Worm (Caenorhabditis elegans) whole organism, L4 larva: ENCODE data around the gene Y66D12A.1.

Experiments
- D1046.2 ChIP-seq: fragments of 200-800 bp; sonication (Bioruptor generic); IDR thresholded peaks from 2 replicates; pipeline ENCODE4 v1.3.6; 2022; ENCODE audit warnings: missing genetic modification characterization, missing compliant biosample characterization
- F37D6.2 ChIP-seq: sonication (generic microtip); optimal IDR thresholded peaks from 2 replicates; lab custom pipeline; 2016; ENCODE audit warnings: mild to moderate bottlenecking, missing genetic modification characterization, missing compliant biosample characterization
- F44E2.7 ChIP-seq: fragments of 200-800 bp; sonication (Bioruptor generic); IDR thresholded peaks from 2 replicates; pipeline ENCODE4 v2.1.2; 2022; ENCODE audit warnings: missing genetic modification characterization, missing compliant biosample characterization
- T26A8.4 ChIP-seq: fragments of 200-800 bp; sonication (Bioruptor generic); IDR thresholded peaks from 2 replicates; pipeline ENCODE4 v1.3.6; 2022; ENCODE audit warnings: missing genetic modification characterization, missing compliant biosample characterization
- Y48G9A.11 ChIP-seq: fragments of 200-800 bp; sonication (Bioruptor generic); IDR thresholded peaks from 2 replicates; pipeline ENCODE4 v1.3.6; 2022; ENCODE audit warnings: missing genetic modification reagents, missing genetic modification characterization, missing compliant biosample characterization
- Y5F2A.4 ChIP-seq: fragments of 200-800 bp; sonication (Bioruptor generic); optimal IDR thresholded peaks from 2 replicates; lab custom pipeline; 2018; ENCODE audit warnings: mild to moderate bottlenecking, missing genetic modification characterization, missing compliant biosample characterization
- aha-1 ChIP-seq: fragments of 150-350 bp; peaks from one replicate; lab custom pipeline; 2014; ENCODE audit warnings: missing biosample characterization, missing genetic modification characterization
- ceh-28 ChIP-seq: fragments of 150-350 bp; optimal IDR thresholded peaks from 2 replicates; lab custom pipeline; 2014; ENCODE audit warnings: missing biosample characterization, missing genetic modification reagents, missing genetic modification characterization
- ceh-32 ChIP-seq: sonication (generic microtip); optimal IDR thresholded peaks from 2 replicates; lab custom pipeline; 2016; ENCODE audit warnings: mild to moderate bottlenecking, missing genetic modification characterization, missing compliant biosample characterization; ENCODE audit not compliant: poor library complexity
- ceh-82 ChIP-seq: sonication (generic microtip); optimal IDR thresholded peaks from 2 replicates; lab custom pipeline; 2017; ENCODE audit warnings: missing biosample characterization, missing genetic modification characterization
- ctbp-1 ChIP-seq: fragments of 200-800 bp; sonication (Bioruptor generic); IDR thresholded peaks from 2 replicates; pipeline ENCODE4 v1.3.6; 2022; ENCODE audit warnings: missing genetic modification reagents, missing genetic modification characterization, missing compliant biosample characterization
- daf-19 ChIP-seq: fragments of 200-800 bp; sonication (Bioruptor generic); conservative IDR thresholded peaks from 2 replicates; pipeline ENCODE4 v1.3.6; 2022; ENCODE audit warnings: missing genetic modification characterization, missing compliant biosample characterization
- daf-8 ChIP-seq: fragments of 200-800 bp; sonication (Bioruptor generic); IDR thresholded peaks from 2 replicates; pipeline ENCODE4 v1.3.6; 2022; ENCODE audit warnings: missing genetic modification characterization, missing compliant biosample characterization
- dmd-6 ChIP-seq: fragments of 200-800 bp; sonication (Bioruptor generic); IDR thresholded peaks from 2 replicates; pipeline ENCODE4 v1.3.6; 2022; ENCODE audit warnings: missing genetic modification reagents, missing genetic modification characterization, missing compliant biosample characterization
- dmd-8 ChIP-seq: fragments of 200-800 bp; sonication (Bioruptor generic); IDR thresholded peaks from 2 replicates; pipeline ENCODE4 v1.3.6; 2022; ENCODE audit warnings: missing genetic modification characterization, missing compliant biosample characterization
- dpl-1 ChIP-seq: fragments of 150-350 bp; optimal IDR thresholded peaks from 2 replicates; lab custom pipeline; 2014; ENCODE audit warnings: missing biosample characterization, missing genetic modification reagents, missing genetic modification characterization
- egl-27 ChIP-seq: sonication (generic microtip); optimal IDR thresholded peaks from 3 replicates; lab custom pipeline; 2017; ENCODE audit warnings: missing biosample characterization, missing genetic modification reagents, missing genetic modification characterization
- fkh-10 ChIP-seq: fragments of 150-350 bp; optimal IDR thresholded peaks from 2 replicates; lab custom pipeline; 2014; ENCODE audit warnings: missing biosample characterization, missing genetic modification reagents, missing genetic modification characterization
- gei-8 ChIP-seq: fragments of 200-800 bp; sonication (Bioruptor generic); optimal IDR thresholded peaks from 2 replicates; lab custom pipeline; 2018; ENCODE audit warnings: mild to moderate bottlenecking, missing genetic modification characterization, missing compliant biosample characterization
- hlh-30 ChIP-seq: sonication (generic microtip); optimal IDR thresholded peaks from 2 replicates; lab custom pipeline; 2017; ENCODE audit warnings: antibody characterized with exemption, mild to moderate bottlenecking, missing genetic modification characterization, missing compliant biosample characterization; ENCODE audit not compliant: insufficient read depth
- lim-7 ChIP-seq: fragments of 200-800 bp; sonication (Bioruptor generic); IDR thresholded peaks from 2 replicates; pipeline ENCODE4 v1.3.6; 2022; ENCODE audit warnings: missing genetic modification characterization, missing compliant biosample characterization
- lin-13 ChIP-seq: fragments of 150-350 bp; optimal IDR thresholded peaks from 2 replicates; lab custom pipeline; 2014; ENCODE audit warnings: missing biosample characterization, missing genetic modification reagents, missing genetic modification characterization
- lin-29 ChIP-seq: fragments of 200-800 bp; sonication (Bioruptor generic); IDR thresholded peaks from 2 replicates; pipeline ENCODE4 v1.3.6; 2022; ENCODE audit warnings: missing genetic modification reagents, missing genetic modification characterization, missing compliant biosample characterization
- lin-38 ChIP-seq: fragments of 200-800 bp; sonication (Bioruptor generic); IDR thresholded peaks from 2 replicates; pipeline ENCODE4 v1.3.6; 2022; ENCODE audit warnings: missing genetic modification reagents, missing genetic modification characterization, missing compliant biosample characterization
- madf-5 ChIP-seq, 2 experiments: fragments of 200-800 bp; sonication (Bioruptor generic); IDR thresholded peaks; 2 replicates each; pipeline ENCODE4 v1.3.6; 2022; ENCODE audit warnings: missing compliant biosample characterization in 2 of 2, missing genetic modification characterization in 2 of 2
- mdl-1 ChIP-seq, 2 experiments: fragments of 150-350 bp in 1 of 2; sonication (generic microtip) in 1 of 2; optimal IDR thresholded peaks; 2 replicates each; lab custom pipeline; 2014 to 2017; ENCODE audit warnings: missing biosample characterization in 2 of 2, missing genetic modification characterization in 2 of 2
- mep-1 ChIP-seq: fragments of 150-350 bp; sonication (generic microtip); optimal IDR thresholded peaks from 3 replicates; lab custom pipeline; 2014; ENCODE audit warnings: missing biosample characterization, missing genetic modification characterization
- nhr-10 ChIP-seq: fragments of 150-350 bp; optimal IDR thresholded peaks from 2 replicates; lab custom pipeline; 2014; ENCODE audit warnings: missing biosample characterization, missing genetic modification characterization
- nhr-111 ChIP-seq: fragments of 200-800 bp; sonication (Bioruptor generic); optimal IDR thresholded peaks from 2 replicates; lab custom pipeline; 2018; ENCODE audit warnings: mild to moderate bottlenecking, missing genetic modification characterization, missing compliant biosample characterization
- nhr-41 ChIP-seq: fragments of 200-800 bp; sonication (Bioruptor generic); IDR thresholded peaks from 2 replicates; pipeline ENCODE4 v1.3.6; 2022; ENCODE audit warnings: missing genetic modification reagents, missing genetic modification characterization, missing compliant biosample characterization
- nhr-48 ChIP-seq: sonication (generic microtip); optimal IDR thresholded peaks from 2 replicates; lab custom pipeline; 2016; ENCODE audit warnings: mild to moderate bottlenecking, missing genetic modification characterization, missing compliant biosample characterization
- nhr-76 ChIP-seq: fragments of 150-350 bp; optimal IDR thresholded peaks from 2 replicates; lab custom pipeline; 2014; ENCODE audit warnings: missing biosample characterization, missing genetic modification characterization
- nhr-77 ChIP-seq: fragments of 150-350 bp; optimal IDR thresholded peaks from 2 replicates; lab custom pipeline; 2014; ENCODE audit warnings: missing biosample characterization, missing genetic modification characterization
- pha-4 ChIP-seq, 2 experiments: fragments of 150-350 bp in 1 of 2; fragments of 200-800 bp in 1 of 2; sonication (Bioruptor generic) in 1 of 2; IDR thresholded peaks in 1 of 2; optimal IDR thresholded peaks in 1 of 2; 2 replicates each; pipeline versions ENCODE4 v1.3.6 to Lab custom; 2014 to 2022; ENCODE audit warnings: missing genetic modification characterization in 2 of 2, missing genetic modification reagents in 2 of 2, missing biosample characterization in 1 of 2, missing compliant biosample characterization in 1 of 2
- php-3 ChIP-seq: fragments of 200-800 bp; sonication (Bioruptor generic); IDR thresholded peaks from 2 replicates; pipeline ENCODE4 v1.3.6; 2022; ENCODE audit warnings: missing genetic modification reagents, missing genetic modification characterization, missing compliant biosample characterization
- sdz-12 ChIP-seq: fragments of 200-800 bp; sonication (Bioruptor generic); optimal IDR thresholded peaks from 2 replicates; lab custom pipeline; 2018; ENCODE audit warnings: mild to moderate bottlenecking, missing genetic modification characterization, missing compliant biosample characterization
- set-16 ChIP-seq: fragments of 200-800 bp; sonication (Bioruptor generic); IDR thresholded peaks from 2 replicates; pipeline ENCODE4 v1.3.6; 2022; ENCODE audit warnings: missing genetic modification reagents, missing genetic modification characterization, missing compliant biosample characterization
- snpc-4 ChIP-seq: fragments of 150-350 bp; optimal IDR thresholded peaks from 2 replicates; lab custom pipeline; 2014; ENCODE audit warnings: missing biosample characterization, missing genetic modification characterization
- spr-3 ChIP-seq: fragments of 200-800 bp; sonication (Bioruptor generic); optimal IDR thresholded peaks from 2 replicates; lab custom pipeline; 2018; ENCODE audit warnings: mild to moderate bottlenecking, missing genetic modification characterization, missing compliant biosample characterization
- unc-39 ChIP-seq: sonication (generic microtip); optimal IDR thresholded peaks from 2 replicates; lab custom pipeline; 2017; ENCODE audit warnings: missing biosample characterization, missing genetic modification characterization
- unc-62 ChIP-seq, 3 experiments: fragments of 150-350 bp in 1 of 3; sonication (generic microtip); optimal IDR thresholded peaks in 2 of 3; peaks in 1 of 3; 1 replicate in 1 of 3; 2 replicates in 2 of 3; lab custom pipeline; 2014 to 2017; ENCODE audit warnings: missing biosample characterization in 3 of 3, missing genetic modification characterization in 3 of 3, missing genetic modification reagents in 3 of 3, missing genotype in 1 of 3
- zfp-2 ChIP-seq: sonication (generic microtip); optimal IDR thresholded peaks from 2 replicates; lab custom pipeline; 2016; ENCODE audit warnings: mild to moderate bottlenecking, missing genetic modification characterization, missing compliant biosample characterization

Y66D12A.1 gene

DNA sequence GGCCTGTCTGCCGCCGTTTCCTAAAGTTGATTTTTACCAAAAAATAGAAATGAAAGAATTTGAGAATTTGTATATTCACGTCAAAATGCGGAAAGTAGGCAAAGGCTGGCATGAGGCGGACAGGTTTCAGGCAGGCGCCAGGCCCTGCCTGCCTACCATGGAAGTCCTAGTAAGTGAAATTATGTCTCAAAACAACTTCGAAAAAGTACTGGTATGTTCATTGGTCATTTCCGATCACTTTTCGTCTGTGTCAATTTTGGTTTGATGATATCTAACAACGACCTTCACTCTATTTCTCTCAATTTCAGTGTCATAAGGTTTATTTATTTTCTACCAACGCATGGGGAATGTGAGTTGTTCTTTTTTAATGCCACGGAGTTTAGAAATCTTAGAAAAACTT lies 42.2 kb downstream of the Y66D12A.1 start, which contains the start of gene faah-6:
Gene faah-6, plus strand, starts transcription at position 301 of the 400 bp plus-strand sequence.
- TF ChIP-seq aha-1 (tag; lab: Kevin White, UChicago): peak; percentile 76
- TF ChIP-seq spr-3 (GFP tag; lab: Kevin White, UChicago): no peak

DNA sequence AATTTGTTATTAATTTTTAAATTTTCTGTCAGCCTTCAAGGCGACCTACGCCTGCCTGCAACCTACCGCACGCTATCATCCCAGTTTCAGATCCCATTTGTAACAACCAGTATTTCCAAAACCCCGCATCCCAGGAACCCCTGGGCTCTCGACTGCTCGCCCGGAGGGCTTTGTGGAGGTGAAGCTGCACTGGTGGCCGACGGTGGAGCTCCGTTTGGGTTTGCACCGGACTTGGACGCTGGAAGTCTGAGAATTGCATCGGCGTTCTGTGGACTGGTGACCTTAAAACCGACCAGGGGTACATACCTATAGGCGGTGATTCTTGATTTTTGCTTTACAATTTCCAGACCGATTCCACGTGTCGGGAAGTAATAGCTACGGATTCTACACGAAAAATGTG lies 43.5 kb downstream of the Y66D12A.1 start:
- TF ChIP-seq set-16 (GFP tag; lab: Robert Waterston, UW) (peak; percentile 81), mep-1 (no peak), D1046.2 (GFP tag; lab: Robert Waterston, UW) (0 out of 2 replicates have a peak, but pooled peaks have one; percentile 18), nhr-77 (tag; lab: Kevin White, UChicago) (no peak), dmd-6 (GFP tag; lab: Robert Waterston, UW) (no peak), spr-3 (GFP tag; lab: Kevin White, UChicago) (no peak)

ce11 chrIII:11656389-11656788 lies 48.4 kb downstream of the Y66D12A.1 start:
- no peak for TF ChIP-seq nhr-41 (GFP tag; lab: Robert Waterston, UW)
- TF ChIP-seq D1046.2 (GFP tag; lab: Robert Waterston, UW): no peak
- no peak for TF ChIP-seq nhr-77 (tag; lab: Kevin White, UChicago)
- TF ChIP-seq nhr-111 (GFP tag; lab: Kevin White, UChicago): no peak
- no peak for TF ChIP-seq lin-29 (GFP tag; lab: Robert Waterston, UW)

DNA sequence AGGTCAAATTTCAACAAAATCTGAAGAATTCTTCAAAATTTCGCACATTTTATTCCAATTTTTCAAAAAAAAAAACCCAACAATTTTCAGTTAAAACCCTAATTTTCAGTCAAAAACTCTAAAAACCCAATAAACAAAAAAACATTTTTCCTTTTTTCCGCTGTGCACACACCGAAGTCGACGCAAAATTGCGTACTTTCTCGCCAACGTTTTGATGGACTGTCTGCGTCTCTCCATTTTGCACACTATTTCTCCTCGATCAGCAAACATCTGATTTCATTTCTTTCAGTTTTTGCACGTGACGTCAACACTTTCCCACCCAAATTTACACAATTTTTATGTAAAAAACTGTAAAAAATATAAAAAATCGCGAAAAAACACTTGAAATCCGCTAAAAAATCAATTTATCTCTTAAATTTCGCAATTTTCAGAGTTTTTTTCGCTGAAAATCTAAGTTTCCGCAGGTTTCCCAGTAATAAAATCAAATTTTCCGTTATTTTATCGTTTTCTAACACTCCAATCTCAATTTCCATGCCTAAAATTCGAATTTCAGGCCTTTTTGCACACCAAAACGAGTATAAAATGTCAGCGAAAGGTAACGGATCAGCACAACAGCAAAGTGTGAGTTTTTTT lies 49.3 kb downstream of the Y66D12A.1 start, which contains the start of gene crh-1:
Gene crh-1, plus strand, starts transcription at position 583 of the 633 bp plus-strand sequence.
- TF ChIP-seq ceh-82 (tag; lab: Kevin White, UChicago) (no peak), daf-8 (GFP tag; lab: Robert Waterston, UW) (no peak), dpl-1 (peak; percentile 76), set-16 (GFP tag; lab: Robert Waterston, UW) (no peak), lin-29 (GFP tag; lab: Robert Waterston, UW) (no peak), nhr-48 (tag; lab: Kevin White, UChicago) (no peak), daf-19 (GFP tag; lab: Robert Waterston, UW) (no peak), zfp-2 (tag; lab: Kevin White, UChicago) (no peak), Y5F2A.4 (no peak), gei-8 (GFP tag; lab: Kevin White, UChicago) (no peak), lin-13 (GFP tag; lab: Kevin White, UChicago) (peak; percentile 69), ceh-28 (tag; lab: Kevin White, UChicago) (no peak), unc-39 (tag; lab: Kevin White, UChicago) (no peak), sdz-12 (GFP tag; lab: Kevin White, UChicago) (no peak), hlh-30 (peak; percentile 98), nhr-76 (tag; lab: Kevin White, UChicago) (no peak), nhr-77 (tag; lab: Kevin White, UChicago) (peak; percentile 28), lin-38 (GFP tag; lab: Robert Waterston, UW) (peak; percentile 77), mdl-1 (tag; optimal IDR thresholded peaks at IDR 0.05; lab: Kevin White, UChicago) (peak in 1 of 2 experiments; percentile 62), F37D6.2 (tag; lab: Kevin White, UChicago) (no peak), ctbp-1 (GFP tag; lab: Robert Waterston, UW) (0 out of 2 replicates have a peak, but pooled peaks have one; percentile 18), dmd-8 (GFP tag; lab: Robert Waterston, UW) (no peak), snpc-4 (tag; lab: Kevin White, UChicago) (no peak), php-3 (GFP tag; lab: Robert Waterston, UW) (peak; percentile 70), ceh-32 (no peak), F44E2.7 (GFP tag; lab: Robert Waterston, UW) (no peak), madf-5 (GFP tag; IDR thresholded peaks at IDR 0.05; lab: Robert Waterston, UW) (no peak), spr-3 (GFP tag; lab: Kevin White, UChicago) (no peak), dmd-6 (GFP tag; lab: Robert Waterston, UW) (peak; percentile 67), nhr-10 (no peak), lim-7 (GFP tag; lab: Robert Waterston, UW) (no peak), fkh-10 (GFP tag; lab: Kevin White, UChicago) (no peak), egl-27 (no peak), unc-62 (GFP tag; optimal IDR thresholded peaks at IDR 0.05 in 1 of 2; lab: Kevin White, UChicago) (peak in 1 of 2 experiments; percentile 10), unc-62 (tag; optimal IDR thresholded peaks at IDR 0.05; lab: Kevin White, UChicago) (no peak), Y48G9A.11 (GFP tag; lab: Robert Waterston, UW) (no peak), T26A8.4 (peak; percentile 52), pha-4 (GFP tag; IDR thresholded peaks at IDR 0.05; lab: Robert Waterston, UW) (0 out of 2 replicates have a peak, but pooled peaks have one; percentile 60), pha-4 (tag; optimal IDR thresholded peaks at IDR 0.05; lab: Kevin White, UChicago) (peak; percentile 57), aha-1 (tag; lab: Kevin White, UChicago) (peak; percentile 99)
